Fruit fly (Drosophila melanogaster) whole organism, pupa: ENCODE data around the gene CG6607.

Source experiments
- CG10348 ChIP-seq: fragments of 200-800 bp; sonication (Bioruptor generic); IDR thresholded peaks from 2 replicates; pipeline ENCODE4 v1.3.6; 2022; ENCODE audit warnings: missing biosample characterization, missing genetic modification characterization
- CG12605 ChIP-seq: fragments of 200-800 bp; sonication (Bioruptor generic); IDR thresholded peaks from 2 replicates; pipeline ENCODE4 v1.3.6; 2022; ENCODE audit warnings: missing biosample characterization, missing genetic modification characterization
- CG13204 ChIP-seq: fragments of 200-800 bp; sonication (Bioruptor generic); optimal IDR thresholded peaks from 2 replicates; lab custom pipeline; 2018; ENCODE audit warnings: missing biosample characterization, mild to moderate bottlenecking, missing genetic modification characterization, moderate library complexity
- CG15710 ChIP-seq: fragments of 200-800 bp; sonication (Bioruptor generic); optimal IDR thresholded peaks from 2 replicates; lab custom pipeline; 2018; ENCODE audit warnings: missing biosample characterization, mild to moderate bottlenecking, missing genetic modification characterization, moderate library complexity
- EcR ChIP-seq: fragments of 200-800 bp; sonication (Bioruptor generic); optimal IDR thresholded peaks from 3 replicates; lab custom pipeline; 2019; ENCODE audit warnings: missing biosample characterization, missing genetic modification characterization, mild to moderate bottlenecking, moderate library complexity, missing genetic modification reagents

DNA sequence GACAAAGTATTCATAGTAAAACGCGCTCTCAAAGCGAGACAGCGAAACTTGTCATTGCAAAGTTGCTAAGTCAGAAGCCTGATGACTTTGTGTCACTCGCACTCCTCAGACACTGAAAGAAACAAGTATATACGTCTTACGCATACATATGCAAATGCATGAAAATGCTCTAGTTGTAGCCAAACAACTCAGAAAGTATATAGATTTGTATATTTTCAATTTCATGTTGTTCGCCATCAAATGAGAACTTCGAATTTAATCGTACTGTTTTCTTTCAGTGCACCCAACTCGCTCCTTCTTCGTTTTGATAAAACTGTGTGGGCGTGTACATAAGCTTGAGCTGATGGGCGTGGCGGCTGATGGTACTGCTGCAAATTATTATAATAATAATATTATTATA, 46.8 kb upstream of the CG6607 start:
- TF ChIP-seq CG12605 (GFP tag; lab: Robert Waterston, UW) (no peak), CG10348 (GFP tag; lab: Robert Waterston, UW) (no peak), EcR (no peak), CG13204 (no peak), CG15710 (no peak)
